Worm (Caenorhabditis elegans) whole organism, young adult: ENCODE measurements around the gene hsd-2.

ENCODE experiments used
- C17E4.6 ChIP-seq: fragments of 200-800 bp; sonication (Bioruptor generic); IDR thresholded peaks from 2 replicates; pipeline ENCODE4 v1.3.6; 2022; ENCODE audit warnings: missing genetic modification reagents, missing genetic modification characterization, missing compliant biosample characterization
- F23B12.7 ChIP-seq: sonication (generic microtip); optimal IDR thresholded peaks from 2 replicates; lab custom pipeline; 2017; ENCODE audit warnings: missing genetic modification characterization, mild to moderate bottlenecking, missing compliant biosample characterization, antibody characterized with exemption, moderate library complexity; ENCODE audit not compliant: insufficient read depth
- K12H6.12 ChIP-seq: fragments of 200-800 bp; sonication (Bioruptor generic); optimal IDR thresholded peaks from 2 replicates; lab custom pipeline; 2018; ENCODE audit warnings: mild to moderate bottlenecking, missing genetic modification characterization, missing compliant biosample characterization
- cebp-1 ChIP-seq, 2 experiments: fragments of 200-800 bp in 1 of 2; sonication (Bioruptor generic) in 1 of 2; sonication (generic microtip) in 1 of 2; IDR thresholded peaks in 1 of 2; optimal IDR thresholded peaks in 1 of 2; 2 replicates each; pipeline versions ENCODE4 v1.3.6 to Lab custom; 2017 to 2022; ENCODE audit warnings: missing compliant biosample characterization in 2 of 2, missing genetic modification characterization in 2 of 2, mild to moderate bottlenecking in 1 of 2, missing genetic modification reagents in 1 of 2, moderate library complexity in 1 of 2
- cebp-2 ChIP-seq: fragments of 200-800 bp; sonication (Bioruptor generic); IDR thresholded peaks from 2 replicates; pipeline ENCODE4 v1.3.6; 2022; ENCODE audit warnings: missing genetic modification characterization, missing compliant biosample characterization
- ceh-27 ChIP-seq: fragments of 200-800 bp; sonication (Bioruptor generic); optimal IDR thresholded peaks from 2 replicates; lab custom pipeline; 2018; ENCODE audit warnings: mild to moderate bottlenecking, missing genetic modification characterization, moderate library complexity, missing compliant biosample characterization
- chd-7 ChIP-seq: sonication (generic microtip); optimal IDR thresholded peaks from 2 replicates; lab custom pipeline; 2016; ENCODE audit warnings: mild to moderate bottlenecking, missing genetic modification characterization, moderate library complexity, missing compliant biosample characterization
- dpl-1 ChIP-seq: fragments of 150-350 bp; optimal IDR thresholded peaks from 2 replicates; lab custom pipeline; 2014; ENCODE audit warnings: missing biosample characterization, missing genetic modification reagents, missing genetic modification characterization
- nfya-1 ChIP-seq: sonication (generic microtip); optimal IDR thresholded peaks from 2 replicates; lab custom pipeline; 2017; ENCODE audit warnings: antibody characterized with exemption, missing compliant biosample characterization, missing genetic modification characterization, borderline replicate concordance; ENCODE audit not compliant: insufficient read depth
- snpc-4 ChIP-seq, 5 experiments: fragments of 150-350 bp in 1 of 5; sonication (generic microtip) in 4 of 5; optimal IDR thresholded peaks; 2 replicates each; lab custom pipeline; 2014 to 2018; ENCODE audit warnings: missing genetic modification characterization in 5 of 5, missing biosample characterization in 3 of 5, antibody characterized with exemption in 2 of 5, mild to moderate bottlenecking in 2 of 5, missing compliant biosample characterization in 2 of 5, missing genotype in 2 of 5, moderate library complexity in 2 of 5, missing genetic modification reagents in 1 of 5
- unc-130 ChIP-seq: sonication (generic microtip); optimal IDR thresholded peaks from 2 replicates; lab custom pipeline; 2016; ENCODE audit warnings: missing genetic modification reagents, missing genetic modification characterization, missing compliant biosample characterization

ce11 chrX:5028593-5028955 lies 23.5 kb downstream of the hsd-2 start:
- no peak for TF ChIP-seq C17E4.6 (GFP tag; lab: Robert Waterston, UW)
- no peak for TF ChIP-seq snpc-4 (GFP tag; optimal IDR thresholded peaks at IDR 0.05; lab: Kevin White, UChicago)
- TF ChIP-seq snpc-4 (tag; optimal IDR thresholded peaks at IDR 0.05; lab: Kevin White, UChicago): no peak
- TF ChIP-seq cebp-1 (GFP tag; IDR thresholded peaks at IDR 0.05; lab: Robert Waterston, UW): no peak
- no peak for TF ChIP-seq cebp-1 (tag; optimal IDR thresholded peaks at IDR 0.05; lab: Kevin White, UChicago)
- no peak for TF ChIP-seq K12H6.12 (tag; lab: Kevin White, UChicago)
- no peak for TF ChIP-seq unc-130
- no peak for TF ChIP-seq cebp-2 (GFP tag; lab: Robert Waterston, UW)
- no peak for TF ChIP-seq dpl-1
- no peak for TF ChIP-seq ceh-27 (GFP tag; lab: Kevin White, UChicago)
- TF ChIP-seq F23B12.7 (tag; lab: Kevin White, UChicago): no peak
- no peak for TF ChIP-seq nfya-1 (tag; lab: Kevin White, UChicago)
- TF ChIP-seq chd-7 (tag; lab: Kevin White, UChicago): no peak
